Worm (Caenorhabditis elegans): ENCODE results near the gene Y110A2AL.9.

The Y110A2AL.9 gene

DNA sequence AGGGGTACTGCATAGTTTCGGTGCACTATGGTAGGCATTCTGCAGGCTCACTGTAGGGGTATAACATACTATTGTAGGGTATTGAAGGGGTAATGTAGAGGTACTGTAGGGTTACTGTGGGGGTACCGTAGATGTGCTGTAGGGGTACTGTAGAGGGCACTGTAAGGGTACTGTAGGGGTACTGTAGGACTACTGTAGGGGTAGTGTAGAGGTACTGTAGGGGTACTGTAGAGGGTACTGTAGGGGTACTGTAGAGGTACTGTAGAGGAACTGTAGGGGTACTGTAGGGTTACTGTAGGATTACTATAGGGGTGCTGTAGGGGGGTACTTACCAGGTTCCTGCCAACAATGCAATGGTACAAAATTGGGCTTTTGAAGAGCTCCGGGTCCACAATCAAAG is 36.3 kb downstream of the Y110A2AL.9 start:
- TF ChIP-seq cnd-1 (tag; optimal IDR thresholded peaks at IDR 0.05) = no peak
- peak; percentile 18 for TF ChIP-seq sptf-1 (tag; optimal IDR thresholded peaks at IDR 0.05)
- TF ChIP-seq lsy-2 (tag; optimal IDR thresholded peaks at IDR 0.05) = peak; percentile 34
- TF ChIP-seq mls-2 (tag; optimal IDR thresholded peaks at IDR 0.05) = peak; percentile 3

- TF ChIP-seq ztf-11 (tag; optimal IDR thresholded peaks at IDR 0.05) (no peak), mls-2 (tag; optimal IDR thresholded peaks at IDR 0.05) (no peak), tbx-8 (GFP tag; optimal IDR thresholded peaks at IDR 0.05) (no peak), zip-8 (tag; optimal IDR thresholded peaks at IDR 0.05) (no peak)
These were observed 37.0 kb downstream of the Y110A2AL.9 start for ce11 chrII:2829482-2829881.

ce11 chrII:2827859-2828403 is 38.5 kb downstream of the Y110A2AL.9 start, which contains the start of gene K12H6.8:
Gene K12H6.8, plus strand, starts transcription at chrII:2827896.
- TF ChIP-seq blmp-1 (tag; optimal IDR thresholded peaks at IDR 0.05) (no peak), M03D4.4 (tag; optimal IDR thresholded peaks at IDR 0.05) (no peak), zip-8 (tag; optimal IDR thresholded peaks at IDR 0.05) (no peak), nhr-28 (tag; optimal IDR thresholded peaks at IDR 0.05) (no peak), nhr-2 (tag; optimal IDR thresholded peaks at IDR 0.05) (no peak), mep-1 (tag; optimal IDR thresholded peaks at IDR 0.05) (no peak), ces-1 (GFP tag; optimal IDR thresholded peaks at IDR 0.05) (no peak), cnd-1 (tag; optimal IDR thresholded peaks at IDR 0.05) (no peak), nhr-76 (tag; optimal IDR thresholded peaks at IDR 0.05) (no peak), nhr-12 (tag; optimal IDR thresholded peaks at IDR 0.05) (no peak), elt-1 (tag; optimal IDR thresholded peaks at IDR 0.05; ENCODE audit: borderline replicate concordance, insufficient read depth) (no peak), lin-13 (tag; optimal IDR thresholded peaks at IDR 0.05) (no peak), flh-1 (GFP tag; optimal IDR thresholded peaks at IDR 0.05) (no peak), tbx-8 (GFP tag; optimal IDR thresholded peaks at IDR 0.05) (no peak), snpc-4 (tag; optimal IDR thresholded peaks at IDR 0.05) (no peak), sptf-1 (tag; optimal IDR thresholded peaks at IDR 0.05) (no peak), mls-2 (tag; optimal IDR thresholded peaks at IDR 0.05) (no peak), drap-1 (GFP tag; optimal IDR thresholded peaks at IDR 0.05) (no peak), lsy-2 (tag; optimal IDR thresholded peaks at IDR 0.05) (no peak)

DNA sequence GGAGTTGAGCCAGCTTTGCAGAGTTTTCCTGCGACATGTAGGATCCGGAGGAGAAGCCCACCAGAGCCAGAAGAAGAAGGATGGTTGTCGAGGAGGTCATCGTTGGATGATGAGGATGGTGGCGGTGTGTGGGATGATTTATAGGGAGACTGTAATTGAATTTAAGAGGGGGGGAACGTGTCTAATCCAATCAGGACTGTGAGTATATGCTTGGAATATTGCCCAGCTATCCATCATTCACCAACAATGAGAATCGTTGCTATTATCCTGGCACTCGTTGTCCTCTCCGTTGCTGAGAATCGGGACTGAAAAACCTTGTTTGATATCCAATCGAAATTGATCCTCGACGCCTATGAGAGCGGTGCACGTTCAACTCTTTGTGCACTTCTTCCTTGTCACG is 40.4 kb downstream of the Y110A2AL.9 start, which contains the start of gene K12H6.5:
K12H6.5 (minus strand) TSS at position 101 of the 400 bp plus-strand sequence.
- no peak for TF ChIP-seq sptf-1 (tag; optimal IDR thresholded peaks at IDR 0.05)
- no peak for TF ChIP-seq ztf-11 (tag; optimal IDR thresholded peaks at IDR 0.05)
- TF ChIP-seq lin-13 (tag; optimal IDR thresholded peaks at IDR 0.05) = no peak
- TF ChIP-seq unc-62 (GFP tag; optimal IDR thresholded peaks at IDR 0.05) = no peak
- TF ChIP-seq M03D4.4 (tag; optimal IDR thresholded peaks at IDR 0.05) = no peak
- TF ChIP-seq unc-120 (tag; optimal IDR thresholded peaks at IDR 0.05; ENCODE audit: poor library complexity, severe bottlenecking) = no peak
- TF ChIP-seq nhr-76 (tag; optimal IDR thresholded peaks at IDR 0.05) = no peak
- no peak for TF ChIP-seq nhr-28 (tag; optimal IDR thresholded peaks at IDR 0.05)

- TF ChIP-seq unc-120 (tag; optimal IDR thresholded peaks at IDR 0.05; ENCODE audit: poor library complexity, severe bottlenecking) (no peak), drap-1 (GFP tag; optimal IDR thresholded peaks at IDR 0.05) (no peak), pha-4 (tag; optimal IDR thresholded peaks at IDR 0.05) (no peak), elt-1 (tag; optimal IDR thresholded peaks at IDR 0.05; ENCODE audit: borderline replicate concordance, insufficient read depth) (no peak), blmp-1 (tag; optimal IDR thresholded peaks at IDR 0.05) (no peak), lsy-2 (tag; optimal IDR thresholded peaks at IDR 0.05) (no peak), tbx-8 (GFP tag; optimal IDR thresholded peaks at IDR 0.05) (no peak), ceh-83 (GFP tag; optimal IDR thresholded peaks at IDR 0.05) (no peak), mab-5 (tag; optimal IDR thresholded peaks at IDR 0.05) (no peak), sptf-1 (tag; optimal IDR thresholded peaks at IDR 0.05) (no peak), lin-13 (tag; optimal IDR thresholded peaks at IDR 0.05) (no peak), ces-1 (GFP tag; optimal IDR thresholded peaks at IDR 0.05) (no peak), mls-2 (tag; optimal IDR thresholded peaks at IDR 0.05) (no peak), ham-2 (GFP tag; optimal IDR thresholded peaks at IDR 0.05) (no peak), nhr-28 (tag; optimal IDR thresholded peaks at IDR 0.05) (no peak), lin-32 (GFP tag; optimal IDR thresholded peaks at IDR 0.05) (no peak), ztf-11 (tag; optimal IDR thresholded peaks at IDR 0.05) (no peak), sem-2 (GFP tag; optimal IDR thresholded peaks at IDR 0.05) (no peak)
These were observed 42.3 kb downstream of the Y110A2AL.9 start, which contains the start of the genes K12H6.4 and K12H6.9 for ce11 chrII:2824169-2824568. Gene K12H6.4, minus strand, starts transcription at chrII:2824269. Gene K12H6.9, plus strand, starts transcription at chrII:2824404.
